Worm (Caenorhabditis elegans) whole organism, midembryonic: ENCODE measurements around the gene Y7A5A.7.

Experiments used
- T22C8.4 ChIP-seq: fragments of 200-800 bp; sonication (Bioruptor generic); IDR thresholded peaks from 2 replicates; pipeline ENCODE4 v1.3.6; 2022; ENCODE audit warnings: missing genetic modification characterization, missing compliant biosample characterization
- cog-1 ChIP-seq: sonication (generic microtip); optimal IDR thresholded peaks from 2 replicates; lab custom pipeline; 2016; ENCODE audit warnings: missing genetic modification characterization, missing compliant biosample characterization
- flt-1 ChIP-seq: fragments of 200-800 bp; sonication (Bioruptor generic); IDR thresholded peaks from 2 replicates; pipeline ENCODE4 v1.3.6; 2022; ENCODE audit warnings: missing genetic modification characterization, missing compliant biosample characterization
- klf-2 ChIP-seq: fragments of 200-800 bp; sonication (Bioruptor generic); conservative IDR thresholded peaks from 2 replicates; pipeline ENCODE4 v1.3.6; 2022; ENCODE audit warnings: missing genetic modification reagents, missing genetic modification characterization, missing compliant biosample characterization
- med-1 ChIP-seq: sonication (generic microtip); optimal IDR thresholded peaks from 2 replicates; lab custom pipeline; 2017; ENCODE audit warnings: missing genetic modification characterization, mild to moderate bottlenecking, missing compliant biosample characterization, antibody characterized with exemption, missing genetic modification reagents; ENCODE audit not compliant: insufficient read depth
- ref-1 ChIP-seq: fragments of 200-800 bp; sonication (Bioruptor generic); conservative IDR thresholded peaks from 2 replicates; pipeline ENCODE4 v1.3.6; 2022; ENCODE audit warnings: missing genetic modification reagents, missing genetic modification characterization, missing compliant biosample characterization
- tab-1 ChIP-seq: fragments of 200-800 bp; sonication (Bioruptor generic); IDR thresholded peaks from 2 replicates; pipeline ENCODE4 v1.3.6; 2022; ENCODE audit warnings: missing genetic modification characterization, missing compliant biosample characterization
- ztf-23 ChIP-seq: fragments of 200-800 bp; sonication (Bioruptor generic); IDR thresholded peaks from 2 replicates; pipeline ENCODE4 v1.3.6; 2022; ENCODE audit warnings: missing genetic modification reagents, missing genetic modification characterization, missing compliant biosample characterization
- ztf-29 ChIP-seq: fragments of 200-800 bp; sonication (Bioruptor generic); IDR thresholded peaks from 2 replicates; pipeline ENCODE4 v1.3.6; 2022; ENCODE audit warnings: missing genetic modification reagents, missing genetic modification characterization, missing compliant biosample characterization

Gene Y7A5A.7

ce11 chrX:15804072-15804471, at the start of gene Y7A5A.7:
Gene Y7A5A.7 (minus strand): TSS chrX:15804172.
- TF ChIP-seq klf-2 (no peak), ztf-23 (GFP tag; lab: Robert Waterston, UW) (no peak)

ce11 chrX:15851013-15851412, 47.0 kb upstream of the Y7A5A.7 start:
- no peak for TF ChIP-seq flt-1
- TF ChIP-seq ztf-23 (GFP tag; lab: Robert Waterston, UW) = no peak
- no peak for TF ChIP-seq med-1 (GFP tag; lab: Kevin White, UChicago)
- no peak for TF ChIP-seq cog-1 (tag; lab: Kevin White, UChicago)
- no peak for TF ChIP-seq ztf-29 (GFP tag; lab: Robert Waterston, UW)
- TF ChIP-seq klf-2 = no peak
- TF ChIP-seq ref-1 = no peak
- TF ChIP-seq tab-1 (GFP tag; lab: Robert Waterston, UW) = no peak
- no peak for TF ChIP-seq T22C8.4

ce11 chrX:15849397-15849935, 45.5 kb upstream of the Y7A5A.7 start, which contains the start of gene acl-1:
Gene acl-1 (plus strand): TSS chrX:15849885.
- TF ChIP-seq cog-1 (tag; lab: Kevin White, UChicago) (peak; percentile 55), tab-1 (GFP tag; lab: Robert Waterston, UW) (no peak), T22C8.4 (0 out of 2 replicates have a peak, but pooled peaks have one; percentile 8)

ce11 chrX:15848867-15849266, 44.9 kb upstream of the Y7A5A.7 start:
- TF ChIP-seq tab-1 (GFP tag; lab: Robert Waterston, UW) (no peak), flt-1 (no peak), klf-2 (no peak), cog-1 (tag; lab: Kevin White, UChicago) (no peak), ztf-23 (GFP tag; lab: Robert Waterston, UW) (no peak), T22C8.4 (no peak), ztf-29 (GFP tag; lab: Robert Waterston, UW) (no peak), ref-1 (no peak), med-1 (GFP tag; lab: Kevin White, UChicago) (no peak)

ce11 chrX:15847543-15848087, 43.6 kb upstream of the Y7A5A.7 start, which contains the start of gene F59F4.3:
Gene F59F4.3 (minus strand): TSS chrX:15847593.
- TF ChIP-seq klf-2 (no peak), med-1 (GFP tag; lab: Kevin White, UChicago) (no peak), cog-1 (tag; lab: Kevin White, UChicago) (no peak), T22C8.4 (no peak), ztf-23 (GFP tag; lab: Robert Waterston, UW) (no peak), flt-1 (no peak), tab-1 (GFP tag; lab: Robert Waterston, UW) (no peak), ref-1 (no peak)

- TF ChIP-seq ztf-29 (GFP tag; lab: Robert Waterston, UW) = no peak
- TF ChIP-seq tab-1 (GFP tag; lab: Robert Waterston, UW) = no peak
- TF ChIP-seq med-1 (GFP tag; lab: Kevin White, UChicago) = no peak
- no peak for TF ChIP-seq klf-2
- no peak for TF ChIP-seq cog-1 (tag; lab: Kevin White, UChicago)
- no peak for TF ChIP-seq T22C8.4
- TF ChIP-seq flt-1 = no peak
- no peak for TF ChIP-seq ztf-23 (GFP tag; lab: Robert Waterston, UW)
- no peak for TF ChIP-seq ref-1
These were observed 42.6 kb upstream of the Y7A5A.7 start for ce11 chrX:15846552-15846951.

- TF ChIP-seq T22C8.4 (no peak), cog-1 (tag; lab: Kevin White, UChicago) (no peak), med-1 (GFP tag; lab: Kevin White, UChicago) (no peak), ztf-23 (GFP tag; lab: Robert Waterston, UW) (no peak), flt-1 (no peak)
These were observed 40.4 kb upstream of the Y7A5A.7 start for ce11 chrX:15844330-15844729.

- TF ChIP-seq klf-2 = no peak
- TF ChIP-seq T22C8.4 = no peak
- no peak for TF ChIP-seq flt-1
- no peak for TF ChIP-seq ztf-23 (GFP tag; lab: Robert Waterston, UW)
- TF ChIP-seq ref-1 = no peak
- TF ChIP-seq ztf-29 (GFP tag; lab: Robert Waterston, UW) = no peak
- no peak for TF ChIP-seq cog-1 (tag; lab: Kevin White, UChicago)
- no peak for TF ChIP-seq med-1 (GFP tag; lab: Kevin White, UChicago)
- TF ChIP-seq tab-1 (GFP tag; lab: Robert Waterston, UW) = no peak
These were observed 38.5 kb upstream of the Y7A5A.7 start for ce11 chrX:15842492-15842891.

ce11 chrX:15841086-15841622, 37.2 kb upstream of the Y7A5A.7 start, which contains the start of gene serp-1.1:
Gene serp-1.1 (plus strand): TSS chrX:15841572.
- TF ChIP-seq klf-2 (no peak), med-1 (GFP tag; lab: Kevin White, UChicago) (no peak), ztf-29 (GFP tag; lab: Robert Waterston, UW) (peak; percentile 61; the same call in 1 of the 2 replicates), ztf-23 (GFP tag; lab: Robert Waterston, UW) (peak; percentile 81), cog-1 (tag; lab: Kevin White, UChicago) (peak; percentile 85), T22C8.4 (no peak), ref-1 (no peak), flt-1 (peak; percentile 88), tab-1 (GFP tag; lab: Robert Waterston, UW) (no peak; the same call in 1 of the 2 replicates)

- TF ChIP-seq ref-1 (no peak), tab-1 (GFP tag; lab: Robert Waterston, UW) (no peak), med-1 (GFP tag; lab: Kevin White, UChicago) (no peak), ztf-23 (GFP tag; lab: Robert Waterston, UW) (no peak), cog-1 (tag; lab: Kevin White, UChicago) (no peak), T22C8.4 (no peak), klf-2 (no peak)
These were observed 34.5 kb upstream of the Y7A5A.7 start, which contains the start of gene acox-1.6 for ce11 chrX:15838496-15838948. Gene acox-1.6 (minus strand): TSS chrX:15838546.
